Worm (Caenorhabditis elegans) whole organism, late embryonic: ENCODE results near the gene pqn-90.

Experiments
- C38D4.7 ChIP-seq: fragments of 200-800 bp; sonication (Bioruptor generic); optimal IDR thresholded peaks from 2 replicates; lab custom pipeline; 2018; ENCODE audit warnings: mild to moderate bottlenecking, missing genetic modification characterization, moderate library complexity, missing compliant biosample characterization
- K02D7.2 ChIP-seq: sonication (generic microtip); optimal IDR thresholded peaks from 2 replicates; lab custom pipeline; 2017; ENCODE audit warnings: mild to moderate bottlenecking, missing genetic modification characterization, missing compliant biosample characterization
- T23F11.4 ChIP-seq: fragments of 200-800 bp; sonication (Bioruptor generic); optimal IDR thresholded peaks from 2 replicates; lab custom pipeline; 2018; ENCODE audit warnings: mild to moderate bottlenecking, missing genetic modification characterization, missing compliant biosample characterization
- Y22D7AL.16 ChIP-seq: sonication (generic microtip); optimal IDR thresholded peaks from 2 replicates; lab custom pipeline; 2016; ENCODE audit warnings: missing genetic modification characterization, missing compliant biosample characterization
- ama-1 ChIP-seq: fragments of 150-350 bp; optimal IDR thresholded peaks from 2 replicates; lab custom pipeline; 2014
- ceh-14 ChIP-seq: sonication (generic microtip); optimal IDR thresholded peaks from 2 replicates; lab custom pipeline; 2016; ENCODE audit warnings: missing genotype, missing genetic modification characterization, missing compliant biosample characterization
- ceh-19 ChIP-seq: fragments of 200-800 bp; sonication (Bioruptor generic); optimal IDR thresholded peaks from 2 replicates; lab custom pipeline; 2018; ENCODE audit warnings: mild to moderate bottlenecking, missing genetic modification characterization, missing compliant biosample characterization
- ceh-2 ChIP-seq: sonication (generic microtip); optimal IDR thresholded peaks from 2 replicates; lab custom pipeline; 2016; ENCODE audit warnings: missing genotype, missing genetic modification characterization, missing compliant biosample characterization
- ceh-22 ChIP-seq: sonication (generic microtip); optimal IDR thresholded peaks from 2 replicates; lab custom pipeline; 2017; ENCODE audit warnings: missing biosample characterization, missing genetic modification characterization
- ceh-24 ChIP-seq: sonication (generic microtip); optimal IDR thresholded peaks from 2 replicates; lab custom pipeline; 2016; ENCODE audit warnings: mild to moderate bottlenecking, missing genetic modification characterization, missing compliant biosample characterization
- ceh-30 ChIP-seq: fragments of 150-350 bp; optimal IDR thresholded peaks from 2 replicates; lab custom pipeline; 2014; ENCODE audit warnings: missing biosample characterization, missing genetic modification characterization
- ceh-31 ChIP-seq: sonication (generic microtip); optimal IDR thresholded peaks from 2 replicates; lab custom pipeline; 2016; ENCODE audit warnings: missing genetic modification characterization, missing compliant biosample characterization
- ceh-34 ChIP-seq: sonication (generic microtip); optimal IDR thresholded peaks from 2 replicates; lab custom pipeline; 2016; ENCODE audit warnings: mild to moderate bottlenecking, missing genetic modification characterization, missing compliant biosample characterization
- ceh-6 ChIP-seq: fragments of 200-800 bp; sonication (Bioruptor generic); optimal IDR thresholded peaks from 2 replicates; lab custom pipeline; 2018; ENCODE audit warnings: mild to moderate bottlenecking, missing genetic modification characterization, missing compliant biosample characterization
- ceh-9 ChIP-seq: sonication (generic microtip); optimal IDR thresholded peaks from 2 replicates; lab custom pipeline; 2016; ENCODE audit warnings: mild to moderate bottlenecking, missing genetic modification characterization, inconsistent platforms, missing compliant biosample characterization
- che-1 ChIP-seq: sonication (generic microtip); optimal IDR thresholded peaks from 2 replicates; lab custom pipeline; 2016; ENCODE audit warnings: mild to moderate bottlenecking, missing genetic modification characterization, missing compliant biosample characterization
- dve-1 ChIP-seq: sonication (generic microtip); optimal IDR thresholded peaks from 2 replicates; lab custom pipeline; 2017; ENCODE audit warnings: antibody characterized with exemption, mild to moderate bottlenecking, missing genetic modification characterization, missing compliant biosample characterization
- elt-2 ChIP-seq: sonication (generic microtip); optimal IDR thresholded peaks from 2 replicates; lab custom pipeline; 2016; ENCODE audit warnings: missing genetic modification reagents, missing genetic modification characterization, missing compliant biosample characterization
- elt-4 ChIP-seq: sonication (generic microtip); optimal IDR thresholded peaks from 2 replicates; lab custom pipeline; 2016; ENCODE audit warnings: missing genetic modification characterization, missing compliant biosample characterization
- ets-4 ChIP-seq: sonication (generic microtip); optimal IDR thresholded peaks from 2 replicates; lab custom pipeline; 2016; ENCODE audit warnings: missing genetic modification characterization, missing compliant biosample characterization
- fkh-6 ChIP-seq: sonication (generic microtip); optimal IDR thresholded peaks from 2 replicates; lab custom pipeline; 2016; ENCODE audit warnings: missing genetic modification characterization, missing compliant biosample characterization
- gmeb-2 ChIP-seq: sonication (generic microtip); optimal IDR thresholded peaks from 2 replicates; lab custom pipeline; 2016; ENCODE audit warnings: missing genetic modification characterization, inconsistent platforms, missing compliant biosample characterization
- hlh-30 ChIP-seq: sonication (generic microtip); optimal IDR thresholded peaks from 2 replicates; lab custom pipeline; 2017; ENCODE audit warnings: antibody characterized with exemption, missing genetic modification characterization, missing compliant biosample characterization; ENCODE audit not compliant: insufficient read depth
- hlh-6 ChIP-seq: sonication (generic microtip); optimal IDR thresholded peaks from 2 replicates; lab custom pipeline; 2016; ENCODE audit warnings: missing genotype, missing genetic modification characterization, missing compliant biosample characterization
- lin-11 ChIP-seq: fragments of 200-800 bp; sonication (Bioruptor generic); optimal IDR thresholded peaks from 2 replicates; lab custom pipeline; 2018; ENCODE audit warnings: mild to moderate bottlenecking, missing genetic modification characterization, missing compliant biosample characterization
- madf-2 ChIP-seq: sonication (generic microtip); optimal IDR thresholded peaks from 2 replicates; lab custom pipeline; 2017; ENCODE audit warnings: missing genetic modification characterization, missing compliant biosample characterization
- mec-3 ChIP-seq: sonication (generic microtip); optimal IDR thresholded peaks from 2 replicates; lab custom pipeline; 2016; ENCODE audit warnings: borderline replicate concordance, missing genetic modification characterization, missing compliant biosample characterization
- nhr-11 ChIP-seq: fragments of 150-350 bp; optimal IDR thresholded peaks from 2 replicates; lab custom pipeline; 2014; ENCODE audit warnings: missing biosample characterization, missing genetic modification characterization
- nhr-232 ChIP-seq: sonication (generic microtip); optimal IDR thresholded peaks from 2 replicates; lab custom pipeline; 2016; ENCODE audit warnings: missing genetic modification characterization, missing compliant biosample characterization
- npax-4 ChIP-seq: sonication (generic microtip); optimal IDR thresholded peaks from 2 replicates; lab custom pipeline; 2016; ENCODE audit warnings: missing genetic modification characterization, missing compliant biosample characterization
- odd-2 ChIP-seq: sonication (generic microtip); optimal IDR thresholded peaks from 2 replicates; lab custom pipeline; 2017; ENCODE audit warnings: antibody characterized with exemption, mild to moderate bottlenecking, missing genetic modification characterization, missing compliant biosample characterization
- pha-2 ChIP-seq: sonication (generic microtip); optimal IDR thresholded peaks from 2 replicates; lab custom pipeline; 2017; ENCODE audit warnings: mild to moderate bottlenecking, missing genetic modification characterization, missing compliant biosample characterization
- pros-1 ChIP-seq: fragments of 150-350 bp; optimal IDR thresholded peaks from 2 replicates; lab custom pipeline; 2014; ENCODE audit warnings: missing biosample characterization, missing genetic modification reagents, missing genetic modification characterization
- sdc-2 ChIP-seq: sonication (generic microtip); optimal IDR thresholded peaks from 2 replicates; lab custom pipeline; 2016; ENCODE audit warnings: missing genotype, missing genetic modification characterization, missing compliant biosample characterization
- sox-2 ChIP-seq: fragments of 200-800 bp; sonication (Bioruptor generic); IDR thresholded peaks from 2 replicates; pipeline ENCODE4 v1.3.6; 2022; ENCODE audit warnings: missing genetic modification reagents, missing genetic modification characterization, missing compliant biosample characterization
- syd-9 ChIP-seq: sonication (generic microtip); optimal IDR thresholded peaks from 2 replicates; lab custom pipeline; 2016; ENCODE audit warnings: mild to moderate bottlenecking, missing genetic modification characterization, moderate library complexity, missing compliant biosample characterization
- tbx-2 ChIP-seq: sonication (generic microtip); optimal IDR thresholded peaks from 2 replicates; lab custom pipeline; 2016; ENCODE audit warnings: missing genetic modification characterization, missing compliant biosample characterization
- tbx-7 ChIP-seq: sonication (generic microtip); optimal IDR thresholded peaks from 2 replicates; lab custom pipeline; 2016; ENCODE audit warnings: missing genotype, missing genetic modification characterization, missing compliant biosample characterization
- ttx-3 ChIP-seq: sonication (generic microtip); optimal IDR thresholded peaks from 2 replicates; lab custom pipeline; 2016; ENCODE audit warnings: missing genetic modification reagents, missing genetic modification characterization, missing compliant biosample characterization
- unc-3 ChIP-seq, 2 experiments: fragments of 200-800 bp in 1 of 2; sonication (Bioruptor generic) in 1 of 2; sonication (generic microtip) in 1 of 2; conservative IDR thresholded peaks in 1 of 2; optimal IDR thresholded peaks in 1 of 2; 2 replicates each; pipeline versions ENCODE4 v1.3.6 to Lab custom; 2016 to 2022; ENCODE audit warnings: missing compliant biosample characterization in 2 of 2, missing genetic modification characterization in 2 of 2, missing genetic modification reagents in 1 of 2
- unc-42 ChIP-seq: sonication (generic microtip); optimal IDR thresholded peaks from 2 replicates; lab custom pipeline; 2016; ENCODE audit warnings: missing genotype, missing genetic modification characterization, missing compliant biosample characterization
- unc-55 ChIP-seq: sonication (generic microtip); optimal IDR thresholded peaks from 2 replicates; lab custom pipeline; 2017; ENCODE audit warnings: missing biosample characterization, missing genetic modification reagents, missing genetic modification characterization
- unc-86 ChIP-seq: sonication (generic microtip); optimal IDR thresholded peaks from 2 replicates; lab custom pipeline; 2016; ENCODE audit warnings: missing genetic modification characterization, missing compliant biosample characterization
- zip-5 ChIP-seq: sonication (generic microtip); optimal IDR thresholded peaks from 2 replicates; lab custom pipeline; 2016; ENCODE audit warnings: missing genetic modification characterization, missing compliant biosample characterization
- ztf-16 ChIP-seq: sonication (generic microtip); optimal IDR thresholded peaks from 2 replicates; lab custom pipeline; 2017; ENCODE audit warnings: missing genetic modification characterization, missing compliant biosample characterization

The pqn-90 gene

DNA sequence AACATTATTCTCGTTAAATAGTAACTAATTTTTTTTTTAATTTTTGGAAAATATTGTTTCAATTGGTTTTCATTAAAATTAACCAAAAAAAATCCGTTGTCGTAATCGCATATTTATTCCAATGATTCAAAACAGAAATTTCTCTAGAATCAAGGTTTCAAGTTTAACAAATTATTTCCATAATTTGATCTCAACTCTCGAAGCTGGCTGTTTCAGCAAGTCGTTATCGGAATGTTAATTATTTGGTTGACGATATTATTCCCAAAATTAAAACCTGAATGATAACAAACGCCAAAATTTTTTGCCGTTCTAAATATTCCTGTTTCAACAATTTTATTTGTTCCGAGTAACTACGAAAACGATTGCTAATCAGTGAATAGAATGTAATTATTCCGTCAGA lies 9.0 kb upstream of the pqn-90 start:
- TF ChIP-seq ceh-6: no peak
- TF ChIP-seq elt-2: no peak

DNA sequence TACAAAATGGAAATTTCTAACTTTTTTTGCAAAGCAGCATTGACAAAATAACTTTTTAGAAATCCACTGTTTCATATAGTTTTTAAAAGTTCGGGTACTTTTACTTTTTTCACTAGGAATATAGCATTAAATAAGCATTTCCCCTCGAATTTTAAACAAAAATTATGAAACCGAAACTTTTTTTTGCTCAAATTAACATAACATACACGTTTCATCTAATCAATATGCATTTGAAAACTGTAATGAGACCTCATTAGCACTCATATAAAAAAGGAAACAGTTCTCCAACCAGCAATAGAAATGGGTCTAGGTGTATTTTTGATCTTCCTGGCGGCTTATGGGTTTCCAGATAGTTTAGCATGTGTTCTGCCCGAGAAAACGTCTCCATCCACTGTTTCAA lies 3.0 kb upstream of the pqn-90 start, which contains the start of gene Y73F8A.10:
Gene Y73F8A.10 (plus strand): TSS at position 301 of the 400 bp plus-strand sequence.
- TF ChIP-seq dve-1 (no peak), ceh-6 (no peak)

- TF ChIP-seq ceh-31 (tag; lab: Kevin White, UChicago) (no peak), nhr-11 (tag; lab: Kevin White, UChicago) (no peak), madf-2 (tag; lab: Kevin White, UChicago) (no peak), zip-5 (tag; lab: Kevin White, UChicago) (no peak), odd-2 (tag; lab: Kevin White, UChicago) (no peak), pros-1 (tag; lab: Kevin White, UChicago) (no peak), syd-9 (tag; lab: Kevin White, UChicago) (no peak), elt-4 (tag; lab: Kevin White, UChicago) (no peak), fkh-6 (tag; lab: Kevin White, UChicago) (no peak), ceh-19 (GFP tag; lab: Kevin White, UChicago) (no peak), sdc-2 (tag; lab: Kevin White, UChicago) (no peak), ceh-34 (tag; lab: Kevin White, UChicago) (no peak), ceh-6 (no peak), ceh-2 (tag; lab: Kevin White, UChicago) (no peak), hlh-30 (tag; lab: Kevin White, UChicago) (no peak), pha-2 (no peak), ceh-9 (tag; lab: Kevin White, UChicago) (no peak), unc-55 (no peak), ceh-14 (tag; lab: Kevin White, UChicago) (no peak)
These were observed 545 bp upstream of the pqn-90 start, which contains the start of gene pqn-91 for ce11 chrIV:15291607-15292006. TSS of gene pqn-91 (plus strand) at chrIV:15291907.

DNA sequence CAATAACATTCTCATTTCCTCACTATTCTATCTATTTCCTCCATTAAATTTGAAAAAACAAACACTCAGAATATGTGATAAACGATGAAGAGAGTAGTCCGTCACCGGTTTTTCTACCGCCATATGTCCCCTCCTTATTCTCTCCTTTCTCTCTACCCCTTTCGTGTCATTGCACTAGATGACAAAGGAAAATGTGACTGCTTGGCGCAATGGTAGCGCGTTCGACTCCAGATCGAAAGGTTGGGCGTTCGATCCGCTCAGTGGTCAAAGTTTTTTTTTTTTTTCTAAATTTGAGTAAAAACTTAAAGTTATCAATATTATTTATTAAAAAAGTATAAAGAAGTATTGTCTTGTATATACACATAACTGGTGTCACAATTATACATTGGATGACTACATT lies 1.6 kb downstream of the pqn-90 start:
- TF ChIP-seq sdc-2 (tag; lab: Kevin White, UChicago) (no peak), unc-3 (GFP tag; conservative IDR thresholded peaks at IDR 0.05; lab: Robert Waterston, UW) (0 out of 2 replicates have a peak, but pooled peaks have one; percentile 42), unc-3 (tag; optimal IDR thresholded peaks at IDR 0.05; lab: Kevin White, UChicago) (peak; percentile 6), C38D4.7 (GFP tag; lab: Kevin White, UChicago) (peak; percentile 39), unc-42 (tag; lab: Kevin White, UChicago) (no peak), che-1 (no peak), hlh-6 (tag; lab: Kevin White, UChicago) (no peak), ets-4 (tag; lab: Kevin White, UChicago) (no peak), zip-5 (tag; lab: Kevin White, UChicago) (no peak), pros-1 (tag; lab: Kevin White, UChicago) (no peak), T23F11.4 (GFP tag; lab: Kevin White, UChicago) (peak; percentile 22), ceh-6 (no peak), nhr-232 (tag; lab: Kevin White, UChicago) (peak; percentile 27), ceh-34 (tag; lab: Kevin White, UChicago) (no peak), unc-55 (no peak), dve-1 (no peak), fkh-6 (tag; lab: Kevin White, UChicago) (no peak), pha-2 (no peak), ceh-24 (tag; lab: Kevin White, UChicago) (no peak), ceh-22 (tag; lab: Kevin White, UChicago) (no peak), tbx-2 (tag; lab: Kevin White, UChicago) (no peak), gmeb-2 (no peak), ceh-30 (tag; lab: Kevin White, UChicago) (no peak), mec-3 (tag; lab: Kevin White, UChicago) (no peak), ceh-19 (GFP tag; lab: Kevin White, UChicago) (no peak), K02D7.2 (no peak), npax-4 (tag; lab: Kevin White, UChicago) (peak; percentile 8), lin-11 (tag; lab: Kevin White, UChicago) (peak; percentile 57), ama-1 (lab: Kevin White, UChicago) (no peak), odd-2 (tag; lab: Kevin White, UChicago) (no peak), ztf-16 (tag; lab: Kevin White, UChicago) (peak; percentile 18), ttx-3 (tag; lab: Kevin White, UChicago) (peak; percentile 43), sox-2 (no peak; the same call in 1 of the 2 replicates), elt-2 (peak; percentile 66), unc-86 (tag; lab: Kevin White, UChicago) (no peak), Y22D7AL.16 (tag; lab: Kevin White, UChicago) (no peak), tbx-7 (no peak)
